Fruit fly (Drosophila melanogaster) whole organism, embryonic: Measurements from ENCODE around the gene Acph-1.
A peak's percentile ranks its signal among the peaks of the same experiment; 100 is the strongest.

Experiments used
- Aef1 ChIP-seq: fragments of 200-800 bp; sonication (Bioruptor generic); IDR thresholded peaks from 3 replicates; pipeline ENCODE4 v1.3.6; 2022; ENCODE audit warnings: missing biosample characterization, missing genetic modification characterization
- CG11696 ChIP-seq: fragments of 200-800 bp; sonication (Bioruptor generic); IDR thresholded peaks from 2 replicates; pipeline ENCODE4 v1.3.6; 2022; ENCODE audit warnings: missing biosample characterization, missing genetic modification characterization
- CG12104 ChIP-seq: fragments of 200-800 bp; sonication (Bioruptor generic); optimal IDR thresholded peaks from 3 replicates; lab custom pipeline; 2016; ENCODE audit warnings: missing biosample characterization, missing genetic modification characterization
- CG12299 ChIP-seq: fragments of 200-800 bp; sonication (Bioruptor generic); optimal IDR thresholded peaks from 2 replicates; lab custom pipeline; 2018; ENCODE audit warnings: missing biosample characterization, mild to moderate bottlenecking, missing genetic modification characterization
- CG12769 ChIP-seq: fragments of 200-800 bp; sonication (Bioruptor generic); optimal IDR thresholded peaks from 2 replicates; lab custom pipeline; 2019; ENCODE audit warnings: missing biosample characterization, mild to moderate bottlenecking, missing genetic modification characterization, moderate library complexity
- CG13624 ChIP-seq: fragments of 200-800 bp; sonication (Bioruptor generic); optimal IDR thresholded peaks from 2 replicates; lab custom pipeline; 2016; ENCODE audit warnings: missing biosample characterization, missing genetic modification characterization
- CG15073 ChIP-seq: fragments of 200-800 bp; sonication (Bioruptor generic); optimal IDR thresholded peaks from 2 replicates; lab custom pipeline; 2016; ENCODE audit warnings: missing biosample characterization, missing genetic modification characterization
- CG1602 ChIP-seq: fragments of 200-800 bp; sonication (Bioruptor generic); optimal IDR thresholded peaks from 3 replicates; lab custom pipeline; 2016; ENCODE audit warnings: missing biosample characterization, missing genetic modification characterization
- CG16813 ChIP-seq: fragments of 200-800 bp; sonication (Bioruptor generic); IDR thresholded peaks from 3 replicates; pipeline ENCODE4 v1.3.6; 2022; ENCODE audit warnings: missing biosample characterization, missing genetic modification characterization; ENCODE audit not compliant: partially characterized antibody
- CG17361 ChIP-seq: fragments of 200-800 bp; sonication (Bioruptor generic); IDR thresholded peaks from 3 replicates; pipeline ENCODE4 v1.3.6; 2022; ENCODE audit warnings: missing biosample characterization, missing genetic modification characterization
- CG31441 ChIP-seq: fragments of 200-800 bp; sonication (Bioruptor generic); IDR thresholded peaks from 2 replicates; pipeline ENCODE4 v1.3.6; 2022; ENCODE audit warnings: missing biosample characterization, missing genetic modification characterization
- CG33213 ChIP-seq: fragments of 200-800 bp; sonication (Bioruptor generic); optimal IDR thresholded peaks from 3 replicates; lab custom pipeline; 2016; ENCODE audit warnings: missing biosample characterization, missing genetic modification characterization
- CG5180 ChIP-seq: fragments of 200-800 bp; sonication (Bioruptor generic); optimal IDR thresholded peaks from 3 replicates; lab custom pipeline; 2017; ENCODE audit warnings: missing biosample characterization, missing genetic modification characterization, mild to moderate bottlenecking, moderate library complexity, missing genetic modification reagents
- CG6683 ChIP-seq: fragments of 200-800 bp; sonication (Bioruptor generic); optimal IDR thresholded peaks from 2 replicates; lab custom pipeline; 2017; ENCODE audit warnings: missing biosample characterization, mild to moderate bottlenecking, missing genetic modification characterization, missing genetic modification reagents
- CG6791 ChIP-seq: fragments of 200-800 bp; sonication (Bioruptor generic); IDR thresholded peaks from 3 replicates; pipeline ENCODE4 v1.3.6; 2022; ENCODE audit warnings: missing biosample characterization, missing genetic modification characterization; ENCODE audit not compliant: partially characterized antibody
- CG7271 ChIP-seq: fragments of 200-800 bp; sonication (Bioruptor generic); optimal IDR thresholded peaks from 2 replicates; lab custom pipeline; 2018; ENCODE audit warnings: missing biosample characterization, mild to moderate bottlenecking, missing genetic modification characterization, moderate library complexity
- CG7372 ChIP-seq: fragments of 200-800 bp; sonication (Bioruptor generic); IDR thresholded peaks from 2 replicates; pipeline ENCODE4 v1.3.6; 2022; ENCODE audit warnings: missing biosample characterization, missing genetic modification characterization
- CG8359 ChIP-seq: fragments of 200-800 bp; sonication (Bioruptor generic); optimal IDR thresholded peaks from 2 replicates; lab custom pipeline; 2017; ENCODE audit warnings: missing biosample characterization, mild to moderate bottlenecking, missing genetic modification characterization, borderline replicate concordance
- HHEX ChIP-seq: fragments of 200-800 bp; sonication (Bioruptor generic); optimal IDR thresholded peaks from 3 replicates; lab custom pipeline; 2017; ENCODE audit warnings: missing biosample characterization, mild to moderate bottlenecking, missing genetic modification characterization, missing genetic modification reagents
- Hand ChIP-seq: fragments of 200-800 bp; sonication (Bioruptor generic); optimal IDR thresholded peaks from 2 replicates; lab custom pipeline; 2017; ENCODE audit warnings: mild to moderate bottlenecking, missing biosample characterization, missing genetic modification reagents, missing genetic modification characterization
- Hsf ChIP-seq: fragments of 200-800 bp; sonication (Bioruptor generic); optimal IDR thresholded peaks from 3 replicates; lab custom pipeline; 2016; ENCODE audit warnings: missing biosample characterization, missing genetic modification characterization
- MBD-R2 ChIP-seq: fragments of 200-800 bp; sonication (Bioruptor generic); IDR thresholded peaks from 2 replicates; pipeline ENCODE4 v1.3.6; 2022; ENCODE audit warnings: missing biosample characterization, missing genetic modification characterization
- Myb ChIP-seq: fragments of 200-800 bp; sonication (Bioruptor generic); optimal IDR thresholded peaks from 2 replicates; lab custom pipeline; 2016; ENCODE audit warnings: missing biosample characterization, missing genetic modification characterization
- NFAT ChIP-seq: fragments of 200-800 bp; sonication (Bioruptor generic); IDR thresholded peaks from 2 replicates; pipeline ENCODE4 v1.3.6; 2022; ENCODE audit warnings: missing biosample characterization, missing genetic modification characterization
- Ssrp ChIP-seq: fragments of 200-800 bp; sonication (Bioruptor generic); optimal IDR thresholded peaks from 2 replicates; lab custom pipeline; 2018; ENCODE audit warnings: missing biosample characterization, mild to moderate bottlenecking, missing genetic modification characterization, moderate library complexity
- Usf ChIP-seq: fragments of 200-800 bp; sonication (Bioruptor generic); optimal IDR thresholded peaks from 2 replicates; lab custom pipeline; 2017; ENCODE audit warnings: missing genotype, missing biosample characterization, missing genetic modification characterization
- ato ChIP-seq: fragments of 200-800 bp; sonication (Bioruptor generic); IDR thresholded peaks from 2 replicates; pipeline ENCODE4 v1.3.6; 2022; ENCODE audit warnings: missing biosample characterization, missing genetic modification characterization; ENCODE audit not compliant: partially characterized antibody
- cg ChIP-seq: fragments of 200-800 bp; sonication (Bioruptor generic); optimal IDR thresholded peaks from 3 replicates; lab custom pipeline; 2019; ENCODE audit warnings: missing biosample characterization, mild to moderate bottlenecking, missing genetic modification characterization, moderate library complexity
- fd96Cb ChIP-seq: fragments of 200-800 bp; sonication (Bioruptor generic); optimal IDR thresholded peaks from 2 replicates; lab custom pipeline; 2018; ENCODE audit warnings: missing biosample characterization, mild to moderate bottlenecking, missing genetic modification characterization, moderate library complexity
- gfzf ChIP-seq: fragments of 200-800 bp; sonication (Bioruptor generic); optimal IDR thresholded peaks from 2 replicates; lab custom pipeline; 2016; ENCODE audit warnings: missing biosample characterization, mild to moderate bottlenecking, missing genetic modification characterization, moderate library complexity
- her ChIP-seq: fragments of 200-800 bp; sonication (Bioruptor generic); optimal IDR thresholded peaks from 2 replicates; lab custom pipeline; 2016; ENCODE audit warnings: missing biosample characterization, missing genetic modification characterization
- hth ChIP-seq: fragments of >200 bp; optimal IDR thresholded peaks from 2 replicates; lab custom pipeline; 2017; ENCODE audit warnings: inconsistent platforms
- ken ChIP-seq: fragments of 200-800 bp; sonication (Bioruptor generic); IDR thresholded peaks from 3 replicates; pipeline ENCODE4 v1.3.6; 2022; ENCODE audit warnings: missing biosample characterization, missing genetic modification characterization
- lola ChIP-seq, 3 experiments: fragments of >200 bp in 2 of 3; fragments of 200-800 bp in 1 of 3; sonication (Bioruptor generic) in 1 of 3; optimal IDR thresholded peaks; 2 replicates each; lab custom pipeline; 2017 to 2019; ENCODE audit warnings: missing biosample characterization in 3 of 3, missing genetic modification characterization in 3 of 3, mild to moderate bottlenecking in 1 of 3, moderate library complexity in 1 of 3
- oc ChIP-seq: fragments of 200-800 bp; sonication (Bioruptor generic); optimal IDR thresholded peaks from 2 replicates; lab custom pipeline; 2018; ENCODE audit warnings: missing biosample characterization, mild to moderate bottlenecking, missing genetic modification characterization, moderate library complexity
- pan ChIP-seq, 4 experiments: fragments of >200 bp in 3 of 4; fragments of 200-800 bp in 1 of 4; sonication (Bioruptor generic) in 1 of 4; optimal IDR thresholded peaks in 3 of 4; IDR thresholded peaks in 1 of 4; 2 replicates each; pipeline versions ENCODE4 v1.3.6 to Lab custom; 2017 to 2022; ENCODE audit warnings: missing biosample characterization in 2 of 4, missing genetic modification characterization in 2 of 4, mixed read lengths in 1 of 4
- pzg ChIP-seq: fragments of 200-800 bp; sonication (Bioruptor generic); optimal IDR thresholded peaks from 3 replicates; lab custom pipeline; 2018; ENCODE audit warnings: missing biosample characterization, mild to moderate bottlenecking, missing genetic modification characterization, moderate library complexity
- ranshi ChIP-seq: fragments of 200-800 bp; sonication (Bioruptor generic); IDR thresholded peaks from 2 replicates; pipeline ENCODE4 v1.3.6; 2022; ENCODE audit warnings: missing biosample characterization, missing genetic modification characterization
- stc ChIP-seq: fragments of 200-800 bp; sonication (Bioruptor generic); IDR thresholded peaks from 2 replicates; pipeline ENCODE4 v1.3.6; 2022; ENCODE audit warnings: missing biosample characterization, missing genetic modification characterization
- tin ChIP-seq: fragments of 200-800 bp; sonication (Bioruptor generic); optimal IDR thresholded peaks from 3 replicates; lab custom pipeline; 2016; ENCODE audit warnings: missing biosample characterization, missing genetic modification characterization
- unc-4 ChIP-seq: fragments of 200-800 bp; sonication (Bioruptor generic); IDR thresholded peaks from 2 replicates; pipeline ENCODE4 v1.3.6; 2022; ENCODE audit warnings: missing biosample characterization, missing genetic modification characterization; ENCODE audit not compliant: partially characterized antibody
- usp ChIP-seq: fragments of >200 bp; optimal IDR thresholded peaks from 2 replicates; lab custom pipeline; 2017; ENCODE audit warnings: missing biosample characterization, missing genetic modification characterization

Acph-1 gene

DNA sequence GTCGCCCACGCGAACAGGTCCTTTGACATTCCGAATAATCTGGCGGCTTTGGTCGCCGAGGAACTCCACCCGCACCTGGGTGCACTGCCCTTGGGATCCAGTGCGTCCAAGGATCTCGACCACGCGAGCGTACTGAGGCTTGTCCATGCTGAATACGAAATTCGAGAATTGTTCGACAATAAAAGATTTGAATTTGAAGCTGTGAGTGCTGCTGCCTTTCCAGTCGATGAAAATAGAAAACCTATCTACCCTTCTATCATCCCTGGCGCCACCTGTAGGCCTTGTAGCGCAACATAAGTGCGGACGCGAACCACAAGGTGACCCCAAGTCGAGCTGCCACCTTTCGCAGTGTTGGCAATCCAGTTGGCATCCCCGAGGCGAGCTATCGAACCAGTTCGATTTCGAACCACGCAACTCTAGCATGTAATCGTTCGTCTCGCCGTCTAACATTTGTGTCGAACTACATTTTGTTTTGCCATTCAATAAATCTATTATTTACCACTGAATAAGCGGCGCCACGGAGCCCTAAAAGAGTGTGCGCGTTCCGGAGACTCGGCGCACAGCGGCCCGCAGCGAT, 29.3 kb upstream of the Acph-1 start, which contains the start of the genes RpS28a and Axn (continued):
- TF ChIP-seq Usf (GFP tag; lab: Kevin White, UChicago) = no peak
- TF ChIP-seq ken (GFP tag; lab: Robert Waterston, UW) = 0 out of 3 replicates have a peak, but pooled peaks have one; percentile 41
- no peak for TF ChIP-seq CG7372
- peak; percentile 100 for TF ChIP-seq CG5180 (GFP tag; lab: Kevin White, UChicago)
- no peak for TF ChIP-seq pan (optimal IDR thresholded peaks at IDR 0.05; lab: Kevin White, UChicago)
- TF ChIP-seq pan (GFP tag; optimal IDR thresholded peaks at IDR 0.05 in 1 of 2, IDR thresholded peaks at IDR 0.05 in 1 of 2) = peak in 1 of 2 experiments; percentile 26
- TF ChIP-seq CG12104 = no peak
- no peak; the same call in 2 of the 3 replicates for TF ChIP-seq CG17361 (GFP tag; lab: Robert Waterston, UW)
- TF ChIP-seq her (GFP tag; lab: Kevin White, UChicago) = no peak
- peak; percentile 4; the same call in 1 of the 3 replicates for TF ChIP-seq CG6791 (GFP tag; lab: Robert Waterston, UW)
- no peak for TF ChIP-seq HHEX (GFP tag; lab: Kevin White, UChicago)
- peak; percentile 78 for TF ChIP-seq CG33213 (GFP tag; lab: Kevin White, UChicago)
- TF ChIP-seq fd96Cb (tag; lab: Kevin White, UChicago) = no peak
- TF ChIP-seq MBD-R2 (GFP tag; lab: Robert Waterston, UW) = peak; percentile 85
- TF ChIP-seq stc (GFP tag; lab: Robert Waterston, UW) = no peak
- TF ChIP-seq gfzf = peak; percentile 47
- no peak for TF ChIP-seq cg (GFP tag; lab: Kevin White, UChicago)
- peak; percentile 51; the same call in 1 of the 2 replicates for TF ChIP-seq unc-4
- TF ChIP-seq CG13624 (GFP tag; lab: Kevin White, UChicago) = peak; percentile 28
- TF ChIP-seq pzg (GFP tag; lab: Kevin White, UChicago) = peak; percentile 98
- TF ChIP-seq ato = peak; percentile 1; the same call in 1 of the 2 replicates
- peak; percentile 57 for TF ChIP-seq Myb
- TF ChIP-seq CG1602 (GFP tag; lab: Kevin White, UChicago) = no peak
- no peak for TF ChIP-seq lola (GFP tag; optimal IDR thresholded peaks at IDR 0.05; lab: Kevin White, UChicago)
- TF ChIP-seq tin (GFP tag; lab: Kevin White, UChicago) = peak; percentile 32
- no peak for TF ChIP-seq CG12769
- no peak for TF ChIP-seq Hand
- no peak for TF ChIP-seq usp (GFP tag; lab: Kevin White, UChicago)
- TF ChIP-seq oc (tag; lab: Kevin White, UChicago) = no peak
- peak; percentile 7 for TF ChIP-seq CG12299 (tag; lab: Kevin White, UChicago)
- no peak for TF ChIP-seq CG8359 (GFP tag; lab: Kevin White, UChicago)
- TF ChIP-seq hth = no peak
- TF ChIP-seq CG16813 (GFP tag; lab: Robert Waterston, UW) = no peak; the same call in 2 of the 3 replicates
- no peak for TF ChIP-seq Ssrp (tag; lab: Kevin White, UChicago)
- peak; percentile 66 for TF ChIP-seq NFAT
- TF ChIP-seq CG11696 = no peak
- no peak for TF ChIP-seq CG7271 (tag; lab: Kevin White, UChicago)
- peak; percentile 16; the same call in 1 of the 3 replicates for TF ChIP-seq Aef1 (GFP tag; lab: Robert Waterston, UW)
- TF ChIP-seq CG15073 = no peak
- no peak for TF ChIP-seq CG31441 (GFP tag; lab: Robert Waterston, UW)
- TF ChIP-seq ranshi (GFP tag; lab: Robert Waterston, UW) = no peak
- no peak for TF ChIP-seq CG6683 (GFP tag; lab: Kevin White, UChicago)
- TF ChIP-seq Hsf (GFP tag; lab: Kevin White, UChicago) = no peak
